Worm (Caenorhabditis elegans): ENCODE data around the gene Y82E9BR.6.

DNA sequence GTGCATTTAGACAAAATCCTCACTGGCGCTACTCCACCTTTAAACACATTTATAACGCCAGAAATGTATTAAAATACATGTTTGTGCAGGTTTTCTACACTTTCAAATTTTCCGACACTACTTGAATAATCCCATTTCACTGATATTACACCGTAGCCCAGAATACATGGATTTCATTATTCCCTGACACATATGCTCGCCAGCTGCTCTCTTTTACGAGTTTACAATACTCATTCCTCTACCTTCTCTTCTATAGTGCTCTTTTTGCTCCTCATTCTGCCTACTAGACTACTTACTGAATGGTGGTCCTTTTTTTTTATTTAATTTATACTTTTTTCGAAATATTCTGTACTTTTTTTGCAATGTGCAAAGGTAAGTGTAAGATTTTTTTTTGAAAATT, 8.5 kb upstream of the Y82E9BR.6 start:
- no peak for TF ChIP-seq fkh-10 (GFP tag; optimal IDR thresholded peaks at IDR 0.05)
- TF ChIP-seq nhr-25 (tag; optimal IDR thresholded peaks at IDR 0.05; ENCODE audit: borderline replicate concordance, insufficient read depth) = no peak
- no peak for TF ChIP-seq aly-2 (tag; optimal IDR thresholded peaks at IDR 0.05)
- TF ChIP-seq ceh-82 (tag; optimal IDR thresholded peaks at IDR 0.05) = no peak
- no peak for TF ChIP-seq daf-19 (GFP tag; conservative IDR thresholded peaks at IDR 0.05)
- no peak for TF ChIP-seq zfp-3 (GFP tag; conservative IDR thresholded peaks at IDR 0.05)
- TF ChIP-seq snpc-4 (tag; optimal IDR thresholded peaks at IDR 0.05) = no peak
- no peak for TF ChIP-seq nhr-28 (tag; optimal IDR thresholded peaks at IDR 0.05)
- TF ChIP-seq lsy-2 (tag; optimal IDR thresholded peaks at IDR 0.05) = no peak
- no peak for TF ChIP-seq lin-39 (tag; optimal IDR thresholded peaks at IDR 0.05)
